Worm (Caenorhabditis elegans) whole organism, L1 larva: ENCODE results near the gene K01C8.2.

Source experiments
- C04F5.9 ChIP-seq: sonication (generic microtip); optimal IDR thresholded peaks from 2 replicates; lab custom pipeline; 2016; ENCODE audit warnings: missing genetic modification characterization, missing compliant biosample characterization
- F16B12.6 ChIP-seq: fragments of 150-350 bp; optimal IDR thresholded peaks from 2 replicates; lab custom pipeline; 2014; ENCODE audit warnings: missing biosample characterization, missing genetic modification characterization
- aha-1 ChIP-seq: fragments of 150-350 bp; optimal IDR thresholded peaks from 2 replicates; lab custom pipeline; 2014; ENCODE audit warnings: missing biosample characterization, missing genetic modification characterization
- aly-2 ChIP-seq: fragments of 150-350 bp; optimal IDR thresholded peaks from 2 replicates; lab custom pipeline; 2014; ENCODE audit warnings: missing biosample characterization, missing genetic modification characterization
- ama-1 ChIP-seq: fragments of 150-350 bp; optimal IDR thresholded peaks from 2 replicates; lab custom pipeline; 2014
- blmp-1 ChIP-seq: fragments of 150-350 bp; optimal IDR thresholded peaks from 2 replicates; lab custom pipeline; 2014; ENCODE audit warnings: missing biosample characterization, missing genetic modification characterization
- ceh-63 ChIP-seq: fragments of 200-800 bp; sonication (Bioruptor generic); optimal IDR thresholded peaks from 2 replicates; lab custom pipeline; 2018; ENCODE audit warnings: mild to moderate bottlenecking, missing genetic modification characterization, missing compliant biosample characterization
- ceh-8 ChIP-seq: fragments of 200-800 bp; sonication (Bioruptor generic); optimal IDR thresholded peaks from 2 replicates; lab custom pipeline; 2018; ENCODE audit warnings: mild to moderate bottlenecking, missing genetic modification characterization, moderate library complexity, missing compliant biosample characterization
- ceh-88 ChIP-seq: fragments of 200-800 bp; sonication (Bioruptor generic); IDR thresholded peaks from 2 replicates; pipeline ENCODE4 v1.3.6; 2022; ENCODE audit warnings: missing genetic modification characterization, missing compliant biosample characterization
- ceh-90 ChIP-seq: sonication (generic microtip); optimal IDR thresholded peaks from 2 replicates; lab custom pipeline; 2016; ENCODE audit warnings: missing genetic modification characterization, missing compliant biosample characterization
- ces-1 ChIP-seq: fragments of 150-350 bp; optimal IDR thresholded peaks from 2 replicates; lab custom pipeline; 2014; ENCODE audit warnings: missing biosample characterization, missing genetic modification reagents, missing genetic modification characterization
- dpl-1 ChIP-seq, 3 experiments: fragments of 150-350 bp in 2 of 3; sonication (generic microtip) in 1 of 3; optimal IDR thresholded peaks; 2 replicates each; lab custom pipeline; 2014 to 2017; ENCODE audit warnings: missing biosample characterization in 3 of 3, missing genetic modification characterization in 3 of 3, missing genetic modification reagents in 3 of 3
- efl-1 ChIP-seq, 4 experiments: fragments of 150-350 bp; optimal IDR thresholded peaks in 3 of 4; peaks in 1 of 4; 1 replicate in 1 of 4; 2 replicates in 3 of 4; lab custom pipeline; 2014; ENCODE audit warnings: missing biosample characterization in 2 of 4, missing genetic modification characterization in 2 of 4, missing genetic modification reagents in 2 of 4
- efl-3 ChIP-seq: fragments of 200-800 bp; sonication (Bioruptor generic); optimal IDR thresholded peaks from 2 replicates; lab custom pipeline; 2018; ENCODE audit warnings: mild to moderate bottlenecking, missing genetic modification characterization, missing compliant biosample characterization
- egl-13 ChIP-seq: sonication (generic microtip); optimal IDR thresholded peaks from 2 replicates; lab custom pipeline; 2016; ENCODE audit warnings: missing genotype, missing genetic modification reagents, missing genetic modification characterization, missing compliant biosample characterization
- elt-2 ChIP-seq: sonication (generic microtip); optimal IDR thresholded peaks from 2 replicates; lab custom pipeline; 2016; ENCODE audit warnings: missing genetic modification characterization, mild to moderate bottlenecking, inconsistent platforms, missing compliant biosample characterization, missing genetic modification reagents
- elt-3 ChIP-seq, 6 experiments: fragments of 150-350 bp in 1 of 6; sonication (generic microtip); optimal IDR thresholded peaks; 2 replicates each; lab custom pipeline; 2017 to 2018; ENCODE audit warnings: missing biosample characterization in 6 of 6, missing genetic modification characterization in 6 of 6, inconsistent platforms in 1 of 6
- ets-5 ChIP-seq: fragments of 200-800 bp; sonication (Bioruptor generic); IDR thresholded peaks from 2 replicates; pipeline ENCODE4 v1.3.6; 2022; ENCODE audit warnings: missing genetic modification characterization, missing compliant biosample characterization
- fkh-10 ChIP-seq: sonication (generic microtip); optimal IDR thresholded peaks from 2 replicates; lab custom pipeline; 2017; ENCODE audit warnings: missing biosample characterization, missing genetic modification reagents, missing genetic modification characterization
- fkh-8 ChIP-seq: sonication (generic microtip); optimal IDR thresholded peaks from 2 replicates; lab custom pipeline; 2016; ENCODE audit warnings: mild to moderate bottlenecking, missing genetic modification characterization, missing compliant biosample characterization
- fos-1 ChIP-seq: fragments of 150-350 bp; optimal IDR thresholded peaks from 2 replicates; lab custom pipeline; 2014; ENCODE audit warnings: missing biosample characterization, missing genetic modification characterization
- grh-1 ChIP-seq: fragments of 200-800 bp; sonication (Bioruptor generic); IDR thresholded peaks from 2 replicates; pipeline ENCODE4 v1.3.6; 2022; ENCODE audit warnings: missing genetic modification reagents, missing genetic modification characterization, missing compliant biosample characterization
- hpl-2 ChIP-seq: fragments of 150-350 bp; optimal IDR thresholded peaks from 2 replicates; lab custom pipeline; 2014; ENCODE audit warnings: missing biosample characterization, missing genetic modification reagents, missing genetic modification characterization
- jun-1 ChIP-seq: fragments of 150-350 bp; optimal IDR thresholded peaks from 2 replicates; lab custom pipeline; 2014; ENCODE audit warnings: missing biosample characterization, missing genetic modification reagents, missing genetic modification characterization
- lin-13 ChIP-seq: fragments of 150-350 bp; optimal IDR thresholded peaks from 2 replicates; lab custom pipeline; 2014; ENCODE audit warnings: missing biosample characterization, missing genetic modification reagents, missing genetic modification characterization
- lin-15B ChIP-seq: fragments of 150-350 bp; sonication (generic microtip); optimal IDR thresholded peaks from 3 replicates; lab custom pipeline; 2014; ENCODE audit warnings: missing biosample characterization, missing genetic modification characterization
- lin-35 ChIP-seq, 2 experiments: fragments of 150-350 bp; optimal IDR thresholded peaks; 2 replicates each; lab custom pipeline; 2014; ENCODE audit warnings: missing biosample characterization in 2 of 2, missing genetic modification characterization in 2 of 2, missing genetic modification reagents in 2 of 2
- lin-39 ChIP-seq: fragments of 150-350 bp; optimal IDR thresholded peaks from 2 replicates; lab custom pipeline; 2014; ENCODE audit warnings: missing biosample characterization, missing genetic modification reagents, missing genetic modification characterization
- lsy-2 ChIP-seq, 2 experiments: fragments of 150-350 bp; optimal IDR thresholded peaks; 2 replicates each; lab custom pipeline; 2014; ENCODE audit warnings: missing biosample characterization in 2 of 2, missing genetic modification characterization in 2 of 2
- mab-9 ChIP-seq: fragments of 200-800 bp; sonication (Bioruptor generic); IDR thresholded peaks from 2 replicates; pipeline ENCODE4 v1.3.6; 2022; ENCODE audit warnings: missing genetic modification reagents, missing genetic modification characterization, missing compliant biosample characterization
- mef-2 ChIP-seq: fragments of 150-350 bp; optimal IDR thresholded peaks from 2 replicates; lab custom pipeline; 2014; ENCODE audit warnings: missing biosample characterization, missing genetic modification characterization
- nhr-12 ChIP-seq: sonication (generic microtip); optimal IDR thresholded peaks from 2 replicates; lab custom pipeline; 2017; ENCODE audit warnings: missing biosample characterization, missing genetic modification characterization
- nhr-19 ChIP-seq: fragments of 200-800 bp; sonication (Bioruptor generic); conservative IDR thresholded peaks from 2 replicates; pipeline ENCODE4 v1.3.6; 2022; ENCODE audit warnings: missing genetic modification characterization, missing compliant biosample characterization
- nhr-20 ChIP-seq: sonication (generic microtip); optimal IDR thresholded peaks from 2 replicates; lab custom pipeline; 2016; ENCODE audit warnings: mild to moderate bottlenecking, missing genetic modification characterization, missing compliant biosample characterization
- nhr-47 ChIP-seq: sonication (generic microtip); optimal IDR thresholded peaks from 2 replicates; lab custom pipeline; 2016; ENCODE audit warnings: mild to moderate bottlenecking, missing genetic modification characterization, moderate library complexity, missing compliant biosample characterization
- nhr-76 ChIP-seq: sonication (generic microtip); optimal IDR thresholded peaks from 2 replicates; lab custom pipeline; 2017; ENCODE audit warnings: missing biosample characterization, missing genetic modification characterization
- nhr-77 ChIP-seq: fragments of 150-350 bp; optimal IDR thresholded peaks from 2 replicates; lab custom pipeline; 2014; ENCODE audit warnings: missing biosample characterization, missing genetic modification characterization
- nhr-90 ChIP-seq: sonication (generic microtip); optimal IDR thresholded peaks from 2 replicates; lab custom pipeline; 2016; ENCODE audit warnings: mild to moderate bottlenecking, missing genetic modification characterization, missing compliant biosample characterization; ENCODE audit not compliant: poor library complexity
- pag-3 ChIP-seq: sonication (generic microtip); optimal IDR thresholded peaks from 2 replicates; lab custom pipeline; 2017; ENCODE audit warnings: missing genetic modification characterization, mild to moderate bottlenecking, missing compliant biosample characterization, antibody characterized with exemption, borderline replicate concordance; ENCODE audit not compliant: insufficient read depth
- pax-3 ChIP-seq: fragments of 200-800 bp; sonication (Bioruptor generic); optimal IDR thresholded peaks from 2 replicates; lab custom pipeline; 2018; ENCODE audit warnings: mild to moderate bottlenecking, missing genetic modification characterization, moderate library complexity, missing compliant biosample characterization
- rnt-1 ChIP-seq: sonication (generic microtip); optimal IDR thresholded peaks from 2 replicates; lab custom pipeline; 2016; ENCODE audit warnings: mild to moderate bottlenecking, missing genetic modification characterization, moderate library complexity, missing compliant biosample characterization
- skn-1 ChIP-seq: fragments of 150-350 bp; optimal IDR thresholded peaks from 2 replicates; lab custom pipeline; 2014; ENCODE audit warnings: missing biosample characterization, missing genetic modification characterization
- snpc-4 ChIP-seq: fragments of 150-350 bp; optimal IDR thresholded peaks from 2 replicates; lab custom pipeline; 2014; ENCODE audit warnings: missing biosample characterization, missing genetic modification characterization
- snu-23 ChIP-seq: sonication (generic microtip); optimal IDR thresholded peaks from 2 replicates; lab custom pipeline; 2016; ENCODE audit warnings: missing genetic modification characterization, missing compliant biosample characterization
- sox-4 ChIP-seq: sonication (generic microtip); optimal IDR thresholded peaks from 2 replicates; lab custom pipeline; 2016; ENCODE audit warnings: missing genetic modification characterization, missing compliant biosample characterization
- sptf-1 ChIP-seq: fragments of 150-350 bp; optimal IDR thresholded peaks from 2 replicates; lab custom pipeline; 2014; ENCODE audit warnings: missing biosample characterization, missing genetic modification characterization
- sup-37 ChIP-seq: fragments of 200-800 bp; sonication (Bioruptor generic); optimal IDR thresholded peaks from 2 replicates; lab custom pipeline; 2018; ENCODE audit warnings: mild to moderate bottlenecking, missing genetic modification characterization, missing compliant biosample characterization
- unc-130 ChIP-seq: fragments of 150-350 bp; optimal IDR thresholded peaks from 2 replicates; lab custom pipeline; 2017; ENCODE audit warnings: missing biosample characterization, missing genetic modification characterization, inconsistent platforms
- unc-30 ChIP-seq: sonication (generic microtip); optimal IDR thresholded peaks from 2 replicates; lab custom pipeline; 2017; ENCODE audit warnings: missing biosample characterization, missing genetic modification characterization
- unc-62 ChIP-seq: fragments of 150-350 bp; optimal IDR thresholded peaks from 2 replicates; lab custom pipeline; 2014; ENCODE audit warnings: missing biosample characterization, missing genetic modification reagents, missing genetic modification characterization
- unc-86 ChIP-seq: sonication (generic microtip); optimal IDR thresholded peaks from 2 replicates; lab custom pipeline; 2016; ENCODE audit warnings: missing genetic modification characterization, missing compliant biosample characterization
- vab-15 ChIP-seq: sonication (generic microtip); optimal IDR thresholded peaks from 2 replicates; lab custom pipeline; 2017; ENCODE audit warnings: missing genotype, mild to moderate bottlenecking, missing genetic modification characterization, missing compliant biosample characterization
- ztf-11 ChIP-seq, 2 experiments: sonication (generic microtip); optimal IDR thresholded peaks; 2 replicates each; lab custom pipeline; 2016 to 2017; ENCODE audit warnings: missing genetic modification characterization in 2 of 2, missing biosample characterization in 1 of 2, missing compliant biosample characterization in 1 of 2
- ztf-4 ChIP-seq: fragments of 150-350 bp; optimal IDR thresholded peaks from 2 replicates; lab custom pipeline; 2014; ENCODE audit warnings: missing biosample characterization, missing genetic modification characterization

K01C8.2 gene

ce11 chrII:8225914-8226313 lies 43.3 kb downstream of the K01C8.2 start:
- TF ChIP-seq snpc-4 (tag; lab: Kevin White, UChicago) (no peak), fkh-10 (GFP tag; lab: Kevin White, UChicago) (no peak), grh-1 (0 out of 2 replicates have a peak, but pooled peaks have one; percentile 16), vab-15 (tag; lab: Kevin White, UChicago) (no peak), mab-9 (no peak), sptf-1 (tag; lab: Kevin White, UChicago) (no peak), pax-3 (tag; lab: Kevin White, UChicago) (no peak), pag-3 (tag; lab: Kevin White, UChicago) (no peak), blmp-1 (peak; percentile 89), elt-3 (tag; optimal IDR thresholded peaks at IDR 0.05; lab: Kevin White, UChicago) (no peak), efl-3 (no peak), C04F5.9 (no peak), mef-2 (tag; lab: Kevin White, UChicago) (no peak), unc-130 (tag; lab: Kevin White, UChicago) (no peak), ces-1 (GFP tag; lab: Kevin White, UChicago) (no peak), nhr-20 (tag; lab: Kevin White, UChicago) (peak; percentile 16), unc-86 (tag; lab: Kevin White, UChicago) (no peak), ceh-8 (GFP tag; lab: Kevin White, UChicago) (no peak), nhr-19 (GFP tag; lab: Robert Waterston, UW) (no peak), lin-35 (GFP tag; optimal IDR thresholded peaks at IDR 0.05; lab: Kevin White, UChicago) (peak in 1 of 2 experiments; percentile 24), efl-1 (optimal IDR thresholded peaks at IDR 0.05; lab: Kevin White, UChicago) (no peak), efl-1 (GFP tag; optimal IDR thresholded peaks at IDR 0.05 in 1 of 2; lab: Kevin White, UChicago) (no peak), ets-5 (no peak), rnt-1 (tag; lab: Kevin White, UChicago) (no peak), jun-1 (tag; lab: Kevin White, UChicago) (no peak), unc-62 (no peak), egl-13 (no peak), fkh-8 (no peak), ceh-88 (GFP tag; lab: Robert Waterston, UW) (no peak), sox-4 (tag; lab: Kevin White, UChicago) (no peak), ceh-90 (tag; lab: Kevin White, UChicago) (no peak), nhr-47 (no peak), unc-30 (tag; lab: Kevin White, UChicago) (no peak), lsy-2 (tag; optimal IDR thresholded peaks at IDR 0.05; lab: Kevin White, UChicago) (no peak), skn-1 (tag; lab: Kevin White, UChicago) (no peak), aha-1 (tag; lab: Kevin White, UChicago) (no peak), nhr-77 (no peak), lin-39 (no peak), F16B12.6 (tag; lab: Kevin White, UChicago) (no peak), dpl-1 (GFP tag; optimal IDR thresholded peaks at IDR 0.05; lab: Kevin White, UChicago) (no peak), fos-1 (no peak), ztf-11 (tag; optimal IDR thresholded peaks at IDR 0.05; lab: Kevin White, UChicago) (no peak), nhr-76 (tag; lab: Kevin White, UChicago) (no peak), ztf-4 (no peak), snu-23 (GFP tag; lab: Kevin White, UChicago) (peak; percentile 6), sup-37 (GFP tag; lab: Kevin White, UChicago) (no peak), elt-2 (tag; lab: Kevin White, UChicago) (no peak), ama-1 (lab: Kevin White, UChicago) (no peak), hpl-2 (no peak), nhr-12 (no peak), lin-15B (tag; lab: Kevin White, UChicago) (no peak), aly-2 (tag; lab: Kevin White, UChicago) (no peak), ceh-63 (GFP tag; lab: Kevin White, UChicago) (no peak), nhr-90 (tag; lab: Kevin White, UChicago) (no peak), lin-13 (GFP tag; lab: Kevin White, UChicago) (no peak)
